Worm (Caenorhabditis elegans) whole organism, L2 larva: ENCODE measurements around the gene C05C10.3.

Experiments
- ZK546.5 ChIP-seq: sonication (generic microtip); optimal IDR thresholded peaks from 2 replicates; lab custom pipeline; 2017; ENCODE audit warnings: missing biosample characterization, missing genetic modification characterization
- blmp-1 ChIP-seq: sonication (generic microtip); optimal IDR thresholded peaks from 2 replicates; lab custom pipeline; 2017; ENCODE audit warnings: missing genetic modification characterization, mild to moderate bottlenecking, missing compliant biosample characterization, antibody characterized with exemption, moderate library complexity; ENCODE audit not compliant: insufficient read depth
- elt-3 ChIP-seq: sonication (generic microtip); optimal IDR thresholded peaks from 2 replicates; lab custom pipeline; 2017; ENCODE audit warnings: missing biosample characterization, missing genetic modification characterization
- fos-1 ChIP-seq: fragments of 150-350 bp; optimal IDR thresholded peaks from 2 replicates; lab custom pipeline; 2014; ENCODE audit warnings: missing biosample characterization, missing genetic modification characterization
- lin-13 ChIP-seq: fragments of 150-350 bp; optimal IDR thresholded peaks from 2 replicates; lab custom pipeline; 2014; ENCODE audit warnings: missing biosample characterization, missing genetic modification reagents, missing genetic modification characterization
- lin-39 ChIP-seq: fragments of 150-350 bp; optimal IDR thresholded peaks from 2 replicates; lab custom pipeline; 2014; ENCODE audit warnings: missing biosample characterization, missing genetic modification reagents, missing genetic modification characterization
- mbf-1 ChIP-seq: sonication (generic microtip); optimal IDR thresholded peaks from 2 replicates; lab custom pipeline; 2017; ENCODE audit warnings: missing biosample characterization, missing genetic modification characterization
- nhr-11 ChIP-seq: fragments of 150-350 bp; optimal IDR thresholded peaks from 2 replicates; lab custom pipeline; 2014; ENCODE audit warnings: missing biosample characterization, missing genetic modification characterization
- nhr-237 ChIP-seq: fragments of 150-350 bp; optimal IDR thresholded peaks from 2 replicates; lab custom pipeline; 2014; ENCODE audit warnings: missing biosample characterization, missing genetic modification characterization
- nhr-6 ChIP-seq: fragments of 150-350 bp; optimal IDR thresholded peaks from 2 replicates; lab custom pipeline; 2014; ENCODE audit warnings: missing biosample characterization, missing genetic modification characterization
- skn-1 ChIP-seq: sonication (generic microtip); optimal IDR thresholded peaks from 2 replicates; lab custom pipeline; 2017; ENCODE audit warnings: missing biosample characterization, missing genetic modification characterization
- unc-55 ChIP-seq: fragments of 150-350 bp; sonication (generic microtip); optimal IDR thresholded peaks from 3 replicates; lab custom pipeline; 2014; ENCODE audit warnings: missing biosample characterization, missing genetic modification reagents, missing genetic modification characterization
- unc-62 ChIP-seq: fragments of 150-350 bp; optimal IDR thresholded peaks from 2 replicates; lab custom pipeline; 2014; ENCODE audit warnings: missing biosample characterization, missing genetic modification reagents, missing genetic modification characterization
- ztf-1 ChIP-seq: fragments of 200-800 bp; sonication (Bioruptor generic); conservative IDR thresholded peaks from 2 replicates; pipeline ENCODE4 v1.3.6; 2022; ENCODE audit warnings: missing genetic modification characterization, missing compliant biosample characterization

ce11 chrII:9931476-9931875, 5.2 kb downstream of the C05C10.3 start, which contains the start of gene pho-11:
- TF ChIP-seq nhr-11 (no peak), fos-1 (no peak), unc-55 (GFP tag; lab: Kevin White, UChicago) (no peak), elt-3 (tag; lab: Kevin White, UChicago) (no peak), ZK546.5 (tag; lab: Kevin White, UChicago) (no peak), lin-39 (tag; lab: Kevin White, UChicago) (no peak), nhr-237 (tag; lab: Kevin White, UChicago) (no peak), nhr-6 (tag; lab: Kevin White, UChicago) (no peak), lin-13 (GFP tag; lab: Kevin White, UChicago) (no peak), ztf-1 (GFP tag; lab: Robert Waterston, UW) (no peak), unc-62 (GFP tag; lab: Kevin White, UChicago) (no peak), mbf-1 (no peak), blmp-1 (tag; lab: Kevin White, UChicago) (no peak), skn-1 (tag; lab: Kevin White, UChicago) (no peak)
